Fruit fly (Drosophila melanogaster) Kc167 (cell line): Measurements from ENCODE around the gene Bx.

ENCODE experiments used
- Myc ChIP-seq: fragments of >200 bp; optimal IDR thresholded peaks from 2 replicates; lab custom pipeline; 2017; ENCODE audit warnings: missing external identifiers
- Sin3A ChIP-seq: fragments of >200 bp; optimal IDR thresholded peaks from 2 replicates; lab custom pipeline; 2018; ENCODE audit warnings: missing external identifiers
- h ChIP-seq: fragments of >200 bp; optimal IDR thresholded peaks from 3 replicates; lab custom pipeline; 2018; ENCODE audit warnings: missing external identifiers
- insv ChIP-seq: fragments of >200 bp; optimal IDR thresholded peaks from 3 replicates; lab custom pipeline; 2018; ENCODE audit warnings: missing external identifiers
- psq ChIP-seq: fragments of >200 bp; optimal IDR thresholded peaks from 2 replicates; lab custom pipeline; 2017; ENCODE audit warnings: missing external identifiers

- TF ChIP-seq insv (lab: Kevin White, UChicago) = no peak
- TF ChIP-seq Sin3A (lab: Kevin White, UChicago) = no peak
- TF ChIP-seq h (lab: Kevin White, UChicago) = no peak
- no peak for TF ChIP-seq psq (lab: Kevin White, UChicago)
- TF ChIP-seq Myc (lab: Kevin White, UChicago) = no peak
Observed at dm6 chrX:18524594-18525266, 9.5 kb downstream of the Bx start.
